Worm (Caenorhabditis elegans) whole organism, L1 larva: ENCODE data around the gene Y116A8C.29.

Source experiments
- Y116A8C.19 ChIP-seq: sonication (generic microtip); optimal IDR thresholded peaks from 2 replicates; lab custom pipeline; 2016; ENCODE audit warnings: missing compliant biosample characterization, missing genetic modification characterization, borderline replicate concordance
- dsc-1 ChIP-seq: sonication (generic microtip); optimal IDR thresholded peaks from 2 replicates; lab custom pipeline; 2016; ENCODE audit warnings: mild to moderate bottlenecking, missing genetic modification characterization, missing compliant biosample characterization
- fkh-10 ChIP-seq: sonication (generic microtip); optimal IDR thresholded peaks from 2 replicates; lab custom pipeline; 2017; ENCODE audit warnings: missing biosample characterization, missing genetic modification reagents, missing genetic modification characterization
- mep-1 ChIP-seq: fragments of 150-350 bp; optimal IDR thresholded peaks from 2 replicates; lab custom pipeline; 2014; ENCODE audit warnings: missing biosample characterization, missing genetic modification characterization
- nhr-20 ChIP-seq: sonication (generic microtip); optimal IDR thresholded peaks from 2 replicates; lab custom pipeline; 2016; ENCODE audit warnings: mild to moderate bottlenecking, missing genetic modification characterization, missing compliant biosample characterization
- skn-1 ChIP-seq: fragments of 150-350 bp; optimal IDR thresholded peaks from 2 replicates; lab custom pipeline; 2014; ENCODE audit warnings: missing biosample characterization, missing genetic modification characterization
- snpc-4 ChIP-seq: fragments of 150-350 bp; optimal IDR thresholded peaks from 2 replicates; lab custom pipeline; 2014; ENCODE audit warnings: missing biosample characterization, missing genetic modification characterization
- sptf-1 ChIP-seq: fragments of 150-350 bp; optimal IDR thresholded peaks from 2 replicates; lab custom pipeline; 2014; ENCODE audit warnings: missing biosample characterization, missing genetic modification characterization
- sup-37 ChIP-seq: fragments of 200-800 bp; sonication (Bioruptor generic); optimal IDR thresholded peaks from 2 replicates; lab custom pipeline; 2018; ENCODE audit warnings: mild to moderate bottlenecking, missing genetic modification characterization, missing compliant biosample characterization
- unc-30 ChIP-seq: sonication (generic microtip); optimal IDR thresholded peaks from 2 replicates; lab custom pipeline; 2017; ENCODE audit warnings: missing biosample characterization, missing genetic modification characterization
- unc-62 ChIP-seq: fragments of 150-350 bp; optimal IDR thresholded peaks from 2 replicates; lab custom pipeline; 2014; ENCODE audit warnings: missing biosample characterization, missing genetic modification reagents, missing genetic modification characterization

- TF ChIP-seq nhr-20 (no peak), dsc-1 (no peak), Y116A8C.19 (tag; lab: Kevin White, UChicago) (no peak), sup-37 (GFP tag; lab: Kevin White, UChicago) (no peak), sptf-1 (tag; lab: Kevin White, UChicago) (no peak), snpc-4 (no peak), fkh-10 (no peak), mep-1 (tag; lab: Kevin White, UChicago) (no peak), unc-30 (tag; lab: Kevin White, UChicago) (no peak), skn-1 (tag; lab: Kevin White, UChicago) (no peak), unc-62 (GFP tag; lab: Kevin White, UChicago) (no peak)
Observed at ce11 chrIV:17099113-17099512, 5.3 kb downstream of the Y116A8C.29 start.
